Fruit fly (Drosophila melanogaster) whole organism, prepupa: Measurements from ENCODE around the gene Ptpmeg2.

Source experiments
- CG11294 ChIP-seq: fragments of 200-800 bp; sonication (Bioruptor generic); IDR thresholded peaks from 2 replicates; pipeline ENCODE4 v1.3.6; 2022; ENCODE audit warnings: missing biosample characterization, missing genetic modification characterization
- CG15336 ChIP-seq: fragments of 200-800 bp; sonication (Bioruptor generic); IDR thresholded peaks from 2 replicates; pipeline ENCODE4 v1.3.6; 2022; ENCODE audit warnings: missing biosample characterization, missing genetic modification characterization
- CG1621 ChIP-seq: fragments of 200-800 bp; sonication (Bioruptor generic); optimal IDR thresholded peaks from 3 replicates; lab custom pipeline; 2018; ENCODE audit warnings: missing biosample characterization, mild to moderate bottlenecking, missing genetic modification characterization
- CG31627 ChIP-seq: fragments of 200-800 bp; sonication (Bioruptor generic); optimal IDR thresholded peaks from 3 replicates; lab custom pipeline; 2016; ENCODE audit warnings: missing biosample characterization, missing genetic modification characterization
- CG32006 ChIP-seq: fragments of 200-800 bp; sonication (Bioruptor generic); optimal IDR thresholded peaks from 3 replicates; lab custom pipeline; 2017; ENCODE audit warnings: missing biosample characterization, mild to moderate bottlenecking, missing genetic modification characterization
- CG4318 ChIP-seq: fragments of 200-800 bp; sonication (Bioruptor generic); optimal IDR thresholded peaks from 3 replicates; lab custom pipeline; 2017; ENCODE audit warnings: missing biosample characterization, mild to moderate bottlenecking, missing genetic modification characterization
- CG6792 ChIP-seq: fragments of 200-800 bp; sonication (Bioruptor generic); optimal IDR thresholded peaks from 3 replicates; lab custom pipeline; 2016; ENCODE audit warnings: missing biosample characterization, missing genetic modification characterization
- CG6808 ChIP-seq: fragments of 200-800 bp; sonication (Bioruptor generic); optimal IDR thresholded peaks from 3 replicates; lab custom pipeline; 2017; ENCODE audit warnings: missing biosample characterization, missing genetic modification characterization, mild to moderate bottlenecking, moderate library complexity, missing genetic modification reagents
- CG7368 ChIP-seq: fragments of 200-800 bp; sonication (Bioruptor generic); optimal IDR thresholded peaks from 3 replicates; lab custom pipeline; 2016; ENCODE audit warnings: missing biosample characterization, missing genetic modification characterization
- CG8119 ChIP-seq: fragments of 200-800 bp; sonication (Bioruptor generic); IDR thresholded peaks from 3 replicates; pipeline ENCODE4 v1.3.6; 2022; ENCODE audit warnings: missing biosample characterization, missing genetic modification characterization
- CG8632 ChIP-seq: fragments of 200-800 bp; sonication (Bioruptor generic); optimal IDR thresholded peaks from 3 replicates; lab custom pipeline; 2016; ENCODE audit warnings: missing biosample characterization, missing genetic modification characterization
- Eip75B ChIP-seq: fragments of 200-800 bp; sonication (Bioruptor generic); optimal IDR thresholded peaks from 3 replicates; lab custom pipeline; 2016; ENCODE audit warnings: missing biosample characterization, missing genetic modification characterization
- Eip78C ChIP-seq: fragments of 200-800 bp; sonication (Bioruptor generic); peaks from one replicate; lab custom pipeline; 2016; ENCODE audit warnings: missing biosample characterization, missing genetic modification characterization
- Eip93F ChIP-seq: fragments of 200-800 bp; sonication (Bioruptor generic); optimal IDR thresholded peaks from 2 replicates; lab custom pipeline; 2016; ENCODE audit warnings: missing biosample characterization, mild to moderate bottlenecking, missing genetic modification characterization
- Ets21C ChIP-seq: fragments of 200-800 bp; sonication (Bioruptor generic); optimal IDR thresholded peaks from 3 replicates; lab custom pipeline; 2016; ENCODE audit warnings: missing biosample characterization, missing genetic modification characterization
- Hr4 ChIP-seq: fragments of 200-800 bp; sonication (Bioruptor generic); optimal IDR thresholded peaks from 3 replicates; lab custom pipeline; 2016; ENCODE audit warnings: missing biosample characterization, missing genetic modification characterization
- Lpt ChIP-seq: fragments of 200-800 bp; sonication (Bioruptor generic); optimal IDR thresholded peaks from 3 replicates; lab custom pipeline; 2016; ENCODE audit warnings: missing biosample characterization, missing genetic modification characterization
- OdsH ChIP-seq: fragments of 200-800 bp; sonication (Bioruptor generic); optimal IDR thresholded peaks from 3 replicates; lab custom pipeline; 2016; ENCODE audit warnings: missing biosample characterization, missing genetic modification characterization
- Smox ChIP-seq: fragments of 200-800 bp; sonication (Bioruptor generic); optimal IDR thresholded peaks from 3 replicates; lab custom pipeline; 2016; ENCODE audit warnings: missing biosample characterization, missing genetic modification characterization
- Sox14 ChIP-seq: fragments of 200-800 bp; sonication (Bioruptor generic); optimal IDR thresholded peaks from 3 replicates; lab custom pipeline; 2016; ENCODE audit warnings: missing biosample characterization, missing genetic modification characterization
- Sox15 ChIP-seq: fragments of 200-800 bp; sonication (Bioruptor generic); optimal IDR thresholded peaks from 3 replicates; lab custom pipeline; 2016; ENCODE audit warnings: missing biosample characterization, missing genetic modification characterization
- achi ChIP-seq: fragments of 200-800 bp; sonication (Bioruptor generic); optimal IDR thresholded peaks from 3 replicates; lab custom pipeline; 2016; ENCODE audit warnings: missing biosample characterization, missing genetic modification characterization
- cyc ChIP-seq: fragments of 200-800 bp; sonication (Bioruptor generic); optimal IDR thresholded peaks from 3 replicates; lab custom pipeline; 2016; ENCODE audit warnings: missing biosample characterization, missing genetic modification characterization
- dac ChIP-seq: fragments of 200-800 bp; sonication (Bioruptor generic); optimal IDR thresholded peaks from 2 replicates; lab custom pipeline; 2017; ENCODE audit warnings: missing biosample characterization, mild to moderate bottlenecking, missing genetic modification characterization
- dsx ChIP-seq: fragments of 200-800 bp; optimal IDR thresholded peaks from 3 replicates; lab custom pipeline; 2019; ENCODE audit warnings: missing biosample characterization, mild to moderate bottlenecking, missing genetic modification characterization, moderate library complexity; ENCODE audit not compliant: poor library complexity, severe bottlenecking
- eg ChIP-seq: fragments of 200-800 bp; sonication (Bioruptor generic); IDR thresholded peaks from 3 replicates; pipeline ENCODE4 v1.3.6; 2022; ENCODE audit warnings: missing biosample characterization, missing genetic modification characterization
- fd85E ChIP-seq: fragments of 200-800 bp; sonication (Bioruptor generic); optimal IDR thresholded peaks from 3 replicates; lab custom pipeline; 2016; ENCODE audit warnings: missing biosample characterization, missing genetic modification characterization
- fkh ChIP-seq: fragments of 200-800 bp; sonication (Bioruptor generic); optimal IDR thresholded peaks from 3 replicates; lab custom pipeline; 2017; ENCODE audit warnings: missing biosample characterization, mild to moderate bottlenecking, missing genetic modification characterization, moderate library complexity
- pdm3 ChIP-seq: fragments of 200-800 bp; sonication (Bioruptor generic); optimal IDR thresholded peaks from 3 replicates; lab custom pipeline; 2016; ENCODE audit warnings: missing biosample characterization, missing genetic modification characterization
- ss ChIP-seq, 2 experiments: fragments of 200-800 bp; sonication (Bioruptor generic); optimal IDR thresholded peaks; 2 replicates in 1 of 2; 3 replicates in 1 of 2; lab custom pipeline; 2017 to 2018; ENCODE audit warnings: mild to moderate bottlenecking in 2 of 2, missing biosample characterization in 2 of 2, missing genetic modification characterization in 2 of 2, moderate library complexity in 1 of 2
- svp ChIP-seq: fragments of 200-800 bp; sonication (Bioruptor generic); peaks from one replicate; lab custom pipeline; 2016; ENCODE audit warnings: missing biosample characterization, missing genetic modification characterization
- vri ChIP-seq: fragments of 200-800 bp; sonication (Bioruptor generic); optimal IDR thresholded peaks from 3 replicates; lab custom pipeline; 2016; ENCODE audit warnings: missing biosample characterization, mild to moderate bottlenecking, missing genetic modification characterization

The Ptpmeg2 gene

DNA sequence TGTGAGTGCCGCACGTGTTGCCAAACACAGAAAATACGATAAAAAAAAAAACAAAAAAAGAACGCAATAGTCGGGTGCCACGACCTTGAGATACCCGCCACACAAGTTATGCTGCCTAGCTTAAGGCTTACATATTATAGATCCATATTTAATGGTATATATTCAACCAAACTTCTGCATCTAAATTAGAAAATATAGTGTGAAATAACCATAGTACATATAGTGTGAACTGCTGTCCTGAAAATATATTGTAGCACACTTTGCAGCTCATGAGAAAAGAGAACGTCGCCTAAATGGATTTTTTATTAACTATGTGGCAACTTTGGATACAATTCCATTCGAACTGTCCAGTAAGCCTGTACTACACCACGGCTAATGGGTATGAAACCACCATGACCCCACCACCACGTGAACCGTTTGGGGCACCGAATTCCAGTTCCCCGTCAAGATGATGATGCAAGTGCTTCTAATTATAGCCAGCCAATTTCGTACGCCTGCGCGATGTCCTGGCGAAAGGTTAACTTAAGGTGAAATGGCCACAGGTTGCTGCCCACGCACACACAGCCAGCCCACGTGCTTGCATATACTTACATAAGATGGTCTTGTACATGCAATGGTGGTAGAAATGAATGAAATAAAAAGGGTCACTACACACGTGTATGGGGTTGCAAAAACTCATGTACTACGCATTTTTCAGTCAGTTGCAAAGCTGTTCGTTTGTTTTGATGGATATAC is 58.7 kb downstream of the Ptpmeg2 start (continued):
- TF ChIP-seq CG32006 (GFP tag; lab: Kevin White, UChicago) (peak; percentile 84), achi (GFP tag; lab: Kevin White, UChicago) (peak; percentile 76), cyc (peak; percentile 77), CG1621 (peak; percentile 49), dsx (GFP tag; lab: Kevin White, UChicago) (peak; percentile 46), CG15336 (peak; percentile 68), CG8119 (GFP tag; lab: Robert Waterston, UW) (peak; percentile 71; the same call in 2 of the 3 replicates), CG4318 (GFP tag; lab: Kevin White, UChicago) (no peak), Lpt (GFP tag; lab: Kevin White, UChicago) (peak; percentile 70), ss (GFP tag; optimal IDR thresholded peaks at IDR 0.05; lab: Kevin White, UChicago) (peak; percentile 52 to 68), Sox14 (GFP tag; lab: Kevin White, UChicago) (peak; percentile 79), Hr4 (GFP tag; lab: Kevin White, UChicago) (no peak), Eip93F (GFP tag; lab: Kevin White, UChicago) (peak; percentile 11), Ets21C (peak; percentile 59), CG31627 (GFP tag; lab: Kevin White, UChicago) (peak; percentile 74)

DNA sequence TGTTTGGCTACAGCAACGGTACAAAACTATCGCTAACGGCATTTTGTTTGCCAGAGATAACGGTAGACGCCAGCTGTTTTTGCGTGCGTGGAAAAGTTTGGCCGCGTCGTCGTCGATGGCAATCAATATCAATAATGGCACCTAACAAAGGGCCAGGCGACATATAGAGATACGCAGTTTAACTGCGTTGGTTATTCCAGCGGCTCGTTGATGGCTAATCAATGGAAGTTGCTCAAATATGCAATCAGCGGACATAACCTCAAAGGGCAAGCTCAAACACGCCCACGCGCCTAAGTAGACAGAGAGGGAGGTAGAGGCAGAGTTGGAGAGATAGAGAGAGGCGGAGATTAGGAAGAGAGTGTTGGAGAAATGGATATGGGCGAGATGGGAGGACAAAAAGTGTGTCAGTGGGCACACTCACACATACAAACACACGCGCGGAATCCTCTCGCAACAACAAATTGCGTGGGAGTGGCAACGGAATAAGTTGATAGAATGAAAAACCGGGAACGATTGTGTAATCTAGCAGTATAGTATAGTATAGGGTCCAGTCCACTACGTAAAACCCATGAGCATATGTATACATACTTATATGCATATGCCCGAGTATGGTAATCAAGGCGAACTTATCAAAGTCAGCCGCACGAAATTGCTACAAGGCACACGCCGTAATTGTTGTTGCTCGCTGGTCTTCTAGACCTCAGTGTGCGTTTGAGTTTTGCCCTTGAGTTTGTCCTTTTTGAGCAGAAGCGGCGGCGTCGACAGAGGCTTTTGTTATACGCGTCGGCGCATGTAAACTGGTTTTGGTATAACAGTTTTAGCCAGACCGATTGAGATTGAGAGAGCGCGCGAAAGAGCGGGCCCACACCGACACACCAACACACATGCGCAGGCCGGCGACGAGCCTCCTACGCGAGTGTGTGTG is 59.5 kb downstream of the Ptpmeg2 start:
- TF ChIP-seq CG6808 (GFP tag; lab: Kevin White, UChicago) (no peak), Smox (GFP tag; lab: Kevin White, UChicago) (no peak), eg (GFP tag; lab: Robert Waterston, UW) (0 out of 3 replicates have a peak, but pooled peaks have one; percentile 19), Eip78C (GFP tag; lab: Kevin White, UChicago) (peak; percentile 25), vri (GFP tag; lab: Kevin White, UChicago) (peak; percentile 30), svp (GFP tag; lab: Kevin White, UChicago) (peak; percentile 71), OdsH (no peak), fkh (GFP tag; lab: Kevin White, UChicago) (peak; percentile 45)
- TF ChIP-seq, all 60 proteins: peak for 5

dm6 chrX:9598106-9598505 is 60.8 kb downstream of the Ptpmeg2 start:
- TF ChIP-seq eg (GFP tag; lab: Robert Waterston, UW), result no peak
- TF ChIP-seq fd85E, result no peak
- TF ChIP-seq Smox (GFP tag; lab: Kevin White, UChicago), result no peak
- TF ChIP-seq CG11294 (GFP tag; lab: Robert Waterston, UW), result no peak
- no peak for TF ChIP-seq CG6792 (GFP tag; lab: Kevin White, UChicago)
- no peak for TF ChIP-seq CG7368
- peak; percentile 89 for TF ChIP-seq svp (GFP tag; lab: Kevin White, UChicago)
- TF ChIP-seq dac, result no peak
- TF ChIP-seq CG4318 (GFP tag; lab: Kevin White, UChicago), result no peak
- no peak for TF ChIP-seq OdsH
- TF ChIP-seq pdm3 (GFP tag; lab: Kevin White, UChicago), result no peak
- peak; percentile 72 for TF ChIP-seq Eip93F (GFP tag; lab: Kevin White, UChicago)
- TF ChIP-seq Sox15 (GFP tag; lab: Kevin White, UChicago), result no peak
- TF ChIP-seq CG8632 (GFP tag; lab: Kevin White, UChicago), result no peak
- no peak for TF ChIP-seq Eip75B (GFP tag; lab: Kevin White, UChicago)
- TF ChIP-seq vri (GFP tag; lab: Kevin White, UChicago), result peak; percentile 57
